Worm (Caenorhabditis elegans): ENCODE measurements around the gene smut-1.
A peak's percentile ranks its signal among the peaks of the same experiment; 100 is the strongest.

The smut-1 gene

DNA sequence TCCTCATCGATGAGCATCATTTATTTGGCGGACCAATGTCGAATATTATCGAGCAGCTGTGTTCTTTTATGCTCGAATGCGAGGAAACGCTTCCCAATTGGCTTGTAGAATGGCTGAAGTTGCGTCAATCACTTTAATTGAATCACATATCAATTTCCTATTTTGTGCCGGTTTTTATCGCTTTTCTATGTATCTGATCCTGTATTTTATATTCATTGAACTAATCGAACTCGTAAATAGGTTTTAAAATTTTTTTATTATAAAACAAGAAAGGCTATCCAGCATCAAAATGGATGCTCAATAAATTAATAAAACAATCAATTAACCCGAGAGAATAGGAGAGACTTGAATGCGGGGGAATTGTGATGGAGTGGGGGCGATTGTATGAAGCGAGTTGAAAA, 1.9 kb downstream of the smut-1 start:
- no peak for TF ChIP-seq unc-39 (tag; optimal IDR thresholded peaks at IDR 0.05)
- no peak for TF ChIP-seq Y5F2A.4 (GFP tag; optimal IDR thresholded peaks at IDR 0.05)
- TF ChIP-seq mes-2 (tag; optimal IDR thresholded peaks at IDR 0.05; ENCODE audit: poor library complexity, severe bottlenecking) = no peak
- TF ChIP-seq ceh-28 (tag; optimal IDR thresholded peaks at IDR 0.05) = no peak
- no peak for TF ChIP-seq rbr-2 (tag; optimal IDR thresholded peaks at IDR 0.05)
- TF ChIP-seq duxl-1 (tag; optimal IDR thresholded peaks at IDR 0.05; ENCODE audit: poor library complexity) = peak; percentile 44
- TF ChIP-seq nhr-10 (tag; optimal IDR thresholded peaks at IDR 0.05) = peak; percentile 14
- no peak for TF ChIP-seq nhr-42 (GFP tag; IDR thresholded peaks at IDR 0.05)
- peak; percentile 36; the same call in 1 of the 2 replicates for TF ChIP-seq Y75B8A.6 (GFP tag; IDR thresholded peaks at IDR 0.05)
- peak; percentile 43; the same call in 1 of the 2 replicates for TF ChIP-seq pha-4 (GFP tag; IDR thresholded peaks at IDR 0.05)
- no peak for TF ChIP-seq pha-4 (tag; optimal IDR thresholded peaks at IDR 0.05)
- TF ChIP-seq ZK546.5 (tag; optimal IDR thresholded peaks at IDR 0.05) = no peak
- no peak for TF ChIP-seq nhr-25 (tag; optimal IDR thresholded peaks at IDR 0.05; ENCODE audit: borderline replicate concordance, insufficient read depth)
- TF ChIP-seq mep-1 (tag; optimal IDR thresholded peaks at IDR 0.05) = peak; percentile 66
- 0 out of 2 replicates have a peak, but pooled peaks have one; percentile 10 for TF ChIP-seq snpc-1.2 (GFP tag; IDR thresholded peaks at IDR 0.05)
- no peak for TF ChIP-seq ama-1 (optimal IDR thresholded peaks at IDR 0.05)
- no peak for TF ChIP-seq R02D3.7 (tag; optimal IDR thresholded peaks at IDR 0.05)
- peak; percentile 55 for TF ChIP-seq nhr-102 (tag; optimal IDR thresholded peaks at IDR 0.05)
- TF ChIP-seq dmd-8 (GFP tag; IDR thresholded peaks at IDR 0.05) = no peak
- TF ChIP-seq dmd-6 (GFP tag; IDR thresholded peaks at IDR 0.05) = no peak
- no peak for TF ChIP-seq T20F7.1 (GFP tag; optimal IDR thresholded peaks at IDR 0.05)
- no peak for TF ChIP-seq snpc-4 (tag; optimal IDR thresholded peaks at IDR 0.05)
- no peak for TF ChIP-seq daf-8 (GFP tag; IDR thresholded peaks at IDR 0.05)
- peak; percentile 36 for TF ChIP-seq dve-1 (tag; optimal IDR thresholded peaks at IDR 0.05; ENCODE audit: insufficient read depth)
- no peak for TF ChIP-seq cey-2 (tag; optimal IDR thresholded peaks at IDR 0.05; ENCODE audit: borderline replicate concordance, insufficient read depth)
- peak; percentile 10 for TF ChIP-seq pqm-1 (tag; optimal IDR thresholded peaks at IDR 0.05)
- no peak for TF ChIP-seq arid-1 (GFP tag; conservative IDR thresholded peaks at IDR 0.05)
- TF ChIP-seq F10B5.3 (tag; optimal IDR thresholded peaks at IDR 0.05) = peak; percentile 23
- no peak for TF ChIP-seq unc-130 (GFP tag; optimal IDR thresholded peaks at IDR 0.05)
- no peak for TF ChIP-seq D1046.2 (GFP tag; IDR thresholded peaks at IDR 0.05)
- peak in 1 of 2 experiments; percentile 3 for TF ChIP-seq daf-16 (GFP tag; optimal IDR thresholded peaks at IDR 0.05)
- TF ChIP-seq daf-16 (tag; optimal IDR thresholded peaks at IDR 0.05) = peak; percentile 61
- peak; percentile 51 for TF ChIP-seq zfp-3 (GFP tag; conservative IDR thresholded peaks at IDR 0.05)
- TF ChIP-seq lin-39 (tag; optimal IDR thresholded peaks at IDR 0.05) = no peak
- TF ChIP-seq F37D6.2 (tag; optimal IDR thresholded peaks at IDR 0.05) = no peak
- TF ChIP-seq aha-1 (tag) = peak; percentile 77
- TF ChIP-seq fos-1 (tag; optimal IDR thresholded peaks at IDR 0.05) = peak; percentile 3
- no peak for TF ChIP-seq fkh-10 (GFP tag; optimal IDR thresholded peaks at IDR 0.05)
- TF ChIP-seq F44E2.7 (GFP tag; IDR thresholded peaks at IDR 0.05) = no peak
- TF ChIP-seq nhr-48 (tag; optimal IDR thresholded peaks at IDR 0.05) = peak; percentile 37
- TF ChIP-seq T26A8.4 (GFP tag; IDR thresholded peaks at IDR 0.05) = peak; percentile 52; the same call in 1 of the 2 replicates
- peak; percentile 24 for TF ChIP-seq lin-13 (GFP tag; optimal IDR thresholded peaks at IDR 0.05)
- TF ChIP-seq nhr-76 (tag; optimal IDR thresholded peaks at IDR 0.05) = no peak
- peak; percentile 32 for TF ChIP-seq zip-2 (tag; optimal IDR thresholded peaks at IDR 0.05)
- TF ChIP-seq tra-1 (GFP tag; IDR thresholded peaks at IDR 0.05) = 0 out of 2 replicates have a peak, but pooled peaks have one; percentile 13
- TF ChIP-seq hlh-11 (tag; optimal IDR thresholded peaks at IDR 0.05) = peak; percentile 6
- peak in 1 of 2 experiments; percentile 84 for TF ChIP-seq unc-62 (GFP tag; optimal IDR thresholded peaks at IDR 0.05 in 1 of 2)
- no peak for TF ChIP-seq unc-62 (tag; optimal IDR thresholded peaks at IDR 0.05)
- TF ChIP-seq lsy-2 (tag; optimal IDR thresholded peaks at IDR 0.05) = peak in 1 of 2 experiments; percentile 65
- peak; percentile 39 for TF ChIP-seq lin-38 (GFP tag; IDR thresholded peaks at IDR 0.05)

Data from whole organism, L4 larva.